Worm (Caenorhabditis elegans) whole organism, late embryonic: ENCODE data around the gene Y37E11AR.7.

ENCODE experiments used
- F13H6.1 ChIP-seq: sonication (generic microtip); optimal IDR thresholded peaks from 2 replicates; lab custom pipeline; 2016; ENCODE audit warnings: missing genetic modification characterization, missing compliant biosample characterization
- K02D7.2 ChIP-seq: sonication (generic microtip); optimal IDR thresholded peaks from 2 replicates; lab custom pipeline; 2017; ENCODE audit warnings: mild to moderate bottlenecking, missing genetic modification characterization, missing compliant biosample characterization
- K09A11.1 ChIP-seq: sonication (generic microtip); optimal IDR thresholded peaks from 2 replicates; lab custom pipeline; 2017; ENCODE audit warnings: antibody characterized with exemption, mild to moderate bottlenecking, missing genetic modification characterization, missing compliant biosample characterization; ENCODE audit not compliant: insufficient read depth
- T23F11.4 ChIP-seq: fragments of 200-800 bp; sonication (Bioruptor generic); optimal IDR thresholded peaks from 2 replicates; lab custom pipeline; 2018; ENCODE audit warnings: mild to moderate bottlenecking, missing genetic modification characterization, missing compliant biosample characterization
- Y22D7AL.16 ChIP-seq: sonication (generic microtip); optimal IDR thresholded peaks from 2 replicates; lab custom pipeline; 2016; ENCODE audit warnings: missing genetic modification characterization, missing compliant biosample characterization
- ahr-1 ChIP-seq: sonication (generic microtip); optimal IDR thresholded peaks from 2 replicates; lab custom pipeline; 2016; ENCODE audit warnings: missing genetic modification characterization, missing compliant biosample characterization
- ama-1 ChIP-seq: fragments of 150-350 bp; optimal IDR thresholded peaks from 2 replicates; lab custom pipeline; 2014
- ceh-22 ChIP-seq: sonication (generic microtip); optimal IDR thresholded peaks from 2 replicates; lab custom pipeline; 2017; ENCODE audit warnings: missing biosample characterization, missing genetic modification characterization
- ceh-24 ChIP-seq: sonication (generic microtip); optimal IDR thresholded peaks from 2 replicates; lab custom pipeline; 2016; ENCODE audit warnings: mild to moderate bottlenecking, missing genetic modification characterization, missing compliant biosample characterization
- ceh-30 ChIP-seq: fragments of 150-350 bp; optimal IDR thresholded peaks from 2 replicates; lab custom pipeline; 2014; ENCODE audit warnings: missing biosample characterization, missing genetic modification characterization
- ceh-31 ChIP-seq: sonication (generic microtip); optimal IDR thresholded peaks from 2 replicates; lab custom pipeline; 2016; ENCODE audit warnings: missing genetic modification characterization, missing compliant biosample characterization
- ceh-34 ChIP-seq: sonication (generic microtip); optimal IDR thresholded peaks from 2 replicates; lab custom pipeline; 2016; ENCODE audit warnings: mild to moderate bottlenecking, missing genetic modification characterization, missing compliant biosample characterization
- ceh-6 ChIP-seq: fragments of 200-800 bp; sonication (Bioruptor generic); optimal IDR thresholded peaks from 2 replicates; lab custom pipeline; 2018; ENCODE audit warnings: mild to moderate bottlenecking, missing genetic modification characterization, missing compliant biosample characterization
- ceh-9 ChIP-seq: sonication (generic microtip); optimal IDR thresholded peaks from 2 replicates; lab custom pipeline; 2016; ENCODE audit warnings: mild to moderate bottlenecking, missing genetic modification characterization, inconsistent platforms, missing compliant biosample characterization
- che-1 ChIP-seq: sonication (generic microtip); optimal IDR thresholded peaks from 2 replicates; lab custom pipeline; 2016; ENCODE audit warnings: mild to moderate bottlenecking, missing genetic modification characterization, missing compliant biosample characterization
- dmd-4 ChIP-seq: sonication (generic microtip); optimal IDR thresholded peaks from 2 replicates; lab custom pipeline; 2016; ENCODE audit warnings: borderline replicate concordance, missing genetic modification characterization, missing compliant biosample characterization
- elt-2 ChIP-seq: sonication (generic microtip); optimal IDR thresholded peaks from 2 replicates; lab custom pipeline; 2016; ENCODE audit warnings: missing genetic modification reagents, missing genetic modification characterization, missing compliant biosample characterization
- ets-4 ChIP-seq: sonication (generic microtip); optimal IDR thresholded peaks from 2 replicates; lab custom pipeline; 2016; ENCODE audit warnings: missing genetic modification characterization, missing compliant biosample characterization
- eyg-1 ChIP-seq: sonication (generic microtip); optimal IDR thresholded peaks from 2 replicates; lab custom pipeline; 2016; ENCODE audit warnings: missing genotype, missing genetic modification characterization, missing compliant biosample characterization
- fkh-10 ChIP-seq: fragments of 150-350 bp; optimal IDR thresholded peaks from 2 replicates; lab custom pipeline; 2014; ENCODE audit warnings: missing biosample characterization, missing genetic modification reagents, missing genetic modification characterization
- fkh-6 ChIP-seq: sonication (generic microtip); optimal IDR thresholded peaks from 2 replicates; lab custom pipeline; 2016; ENCODE audit warnings: missing genetic modification characterization, missing compliant biosample characterization
- gmeb-2 ChIP-seq: sonication (generic microtip); optimal IDR thresholded peaks from 2 replicates; lab custom pipeline; 2016; ENCODE audit warnings: missing genetic modification characterization, inconsistent platforms, missing compliant biosample characterization
- hlh-15 ChIP-seq: sonication (generic microtip); optimal IDR thresholded peaks from 2 replicates; lab custom pipeline; 2016; ENCODE audit warnings: missing genetic modification characterization, missing compliant biosample characterization
- hlh-6 ChIP-seq: sonication (generic microtip); optimal IDR thresholded peaks from 2 replicates; lab custom pipeline; 2016; ENCODE audit warnings: missing genotype, missing genetic modification characterization, missing compliant biosample characterization
- hlh-8 ChIP-seq: sonication (generic microtip); optimal IDR thresholded peaks from 2 replicates; lab custom pipeline; 2016; ENCODE audit warnings: missing genotype, missing genetic modification characterization, missing compliant biosample characterization
- lin-11 ChIP-seq: fragments of 200-800 bp; sonication (Bioruptor generic); optimal IDR thresholded peaks from 2 replicates; lab custom pipeline; 2018; ENCODE audit warnings: mild to moderate bottlenecking, missing genetic modification characterization, missing compliant biosample characterization
- mec-3 ChIP-seq: sonication (generic microtip); optimal IDR thresholded peaks from 2 replicates; lab custom pipeline; 2016; ENCODE audit warnings: borderline replicate concordance, missing genetic modification characterization, missing compliant biosample characterization
- nfya-1 ChIP-seq: sonication (generic microtip); optimal IDR thresholded peaks from 2 replicates; lab custom pipeline; 2017; ENCODE audit warnings: missing genetic modification characterization, mild to moderate bottlenecking, missing compliant biosample characterization, antibody characterized with exemption, moderate library complexity
- nhr-11 ChIP-seq: fragments of 150-350 bp; optimal IDR thresholded peaks from 2 replicates; lab custom pipeline; 2014; ENCODE audit warnings: missing biosample characterization, missing genetic modification characterization
- npax-4 ChIP-seq: sonication (generic microtip); optimal IDR thresholded peaks from 2 replicates; lab custom pipeline; 2016; ENCODE audit warnings: missing genetic modification characterization, missing compliant biosample characterization
- odd-2 ChIP-seq: sonication (generic microtip); optimal IDR thresholded peaks from 2 replicates; lab custom pipeline; 2017; ENCODE audit warnings: antibody characterized with exemption, mild to moderate bottlenecking, missing genetic modification characterization, missing compliant biosample characterization
- pag-3 ChIP-seq: sonication (generic microtip); optimal IDR thresholded peaks from 2 replicates; lab custom pipeline; 2016; ENCODE audit warnings: missing compliant biosample characterization, missing genetic modification characterization, borderline replicate concordance
- pax-1 ChIP-seq: fragments of 150-350 bp; optimal IDR thresholded peaks from 2 replicates; lab custom pipeline; 2014; ENCODE audit warnings: missing biosample characterization, missing genetic modification characterization
- pha-2 ChIP-seq: sonication (generic microtip); optimal IDR thresholded peaks from 2 replicates; lab custom pipeline; 2017; ENCODE audit warnings: mild to moderate bottlenecking, missing genetic modification characterization, missing compliant biosample characterization
- pha-4 ChIP-seq: fragments of 150-350 bp; optimal IDR thresholded peaks from 2 replicates; lab custom pipeline; 2018; ENCODE audit warnings: missing biosample characterization, missing genetic modification reagents, missing genetic modification characterization
- pqm-1 ChIP-seq: sonication (generic microtip); optimal IDR thresholded peaks from 2 replicates; lab custom pipeline; 2016; ENCODE audit warnings: missing genetic modification characterization, missing compliant biosample characterization
- pros-1 ChIP-seq: fragments of 150-350 bp; optimal IDR thresholded peaks from 2 replicates; lab custom pipeline; 2014; ENCODE audit warnings: missing biosample characterization, missing genetic modification reagents, missing genetic modification characterization
- ref-2 ChIP-seq: sonication (generic microtip); optimal IDR thresholded peaks from 2 replicates; lab custom pipeline; 2016; ENCODE audit warnings: missing genetic modification characterization, missing compliant biosample characterization
- rnt-1 ChIP-seq: sonication (generic microtip); optimal IDR thresholded peaks from 2 replicates; lab custom pipeline; 2016; ENCODE audit warnings: missing genetic modification characterization, missing compliant biosample characterization
- sdc-2 ChIP-seq: sonication (generic microtip); optimal IDR thresholded peaks from 2 replicates; lab custom pipeline; 2016; ENCODE audit warnings: missing genotype, missing genetic modification characterization, missing compliant biosample characterization
- sox-2 ChIP-seq: fragments of 200-800 bp; sonication (Bioruptor generic); IDR thresholded peaks from 2 replicates; pipeline ENCODE4 v1.3.6; 2022; ENCODE audit warnings: missing genetic modification reagents, missing genetic modification characterization, missing compliant biosample characterization
- tbx-2 ChIP-seq: sonication (generic microtip); optimal IDR thresholded peaks from 2 replicates; lab custom pipeline; 2016; ENCODE audit warnings: missing genetic modification characterization, missing compliant biosample characterization
- ttx-3 ChIP-seq: sonication (generic microtip); optimal IDR thresholded peaks from 2 replicates; lab custom pipeline; 2016; ENCODE audit warnings: missing genetic modification reagents, missing genetic modification characterization, missing compliant biosample characterization
- unc-3 ChIP-seq, 2 experiments: fragments of 200-800 bp in 1 of 2; sonication (Bioruptor generic) in 1 of 2; sonication (generic microtip) in 1 of 2; conservative IDR thresholded peaks in 1 of 2; optimal IDR thresholded peaks in 1 of 2; 2 replicates each; pipeline versions ENCODE4 v1.3.6 to Lab custom; 2016 to 2022; ENCODE audit warnings: missing compliant biosample characterization in 2 of 2, missing genetic modification characterization in 2 of 2, missing genetic modification reagents in 1 of 2
- unc-42 ChIP-seq: sonication (generic microtip); optimal IDR thresholded peaks from 2 replicates; lab custom pipeline; 2016; ENCODE audit warnings: missing genotype, missing genetic modification characterization, missing compliant biosample characterization
- unc-55 ChIP-seq: sonication (generic microtip); optimal IDR thresholded peaks from 2 replicates; lab custom pipeline; 2017; ENCODE audit warnings: missing biosample characterization, missing genetic modification reagents, missing genetic modification characterization
- unc-86 ChIP-seq: sonication (generic microtip); optimal IDR thresholded peaks from 2 replicates; lab custom pipeline; 2016; ENCODE audit warnings: missing genetic modification characterization, missing compliant biosample characterization
- zip-5 ChIP-seq: sonication (generic microtip); optimal IDR thresholded peaks from 2 replicates; lab custom pipeline; 2016; ENCODE audit warnings: missing genetic modification characterization, missing compliant biosample characterization
- ztf-16 ChIP-seq: sonication (generic microtip); optimal IDR thresholded peaks from 2 replicates; lab custom pipeline; 2017; ENCODE audit warnings: missing genetic modification characterization, missing compliant biosample characterization

The Y37E11AR.7 gene

DNA sequence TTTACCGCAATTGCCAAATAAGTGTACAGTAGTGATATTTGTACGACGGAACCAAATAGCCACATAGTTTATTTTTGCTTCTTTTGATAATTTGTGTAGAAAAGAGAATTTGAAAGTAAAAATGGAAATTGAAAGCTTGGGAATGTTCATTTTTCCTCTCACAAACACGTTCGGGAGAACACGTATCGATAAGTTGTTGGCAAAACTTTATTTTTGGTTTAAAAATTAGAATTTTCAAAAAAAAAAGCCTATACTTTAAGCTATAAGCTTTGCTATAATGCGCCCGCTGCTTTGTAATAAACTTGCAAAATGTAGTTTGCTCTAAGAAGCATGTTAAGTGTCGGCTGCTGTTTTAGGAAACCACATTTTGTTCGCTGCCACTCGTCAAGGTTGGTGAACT, at the start of gene Y37E11AR.7:
Y37E11AR.7 (minus strand) TSS at position 101 of the 400 bp plus-strand sequence.
- TF ChIP-seq pqm-1 (no peak), nhr-11 (no peak), mec-3 (tag; lab: Kevin White, UChicago) (no peak), tbx-2 (tag; lab: Kevin White, UChicago) (no peak), ceh-30 (tag; lab: Kevin White, UChicago) (no peak), lin-11 (tag; lab: Kevin White, UChicago) (no peak), unc-3 (GFP tag; conservative IDR thresholded peaks at IDR 0.05; lab: Robert Waterston, UW) (no peak), unc-3 (tag; optimal IDR thresholded peaks at IDR 0.05; lab: Kevin White, UChicago) (no peak), pha-4 (tag; lab: Kevin White, UChicago) (no peak), nfya-1 (tag; lab: Kevin White, UChicago) (no peak), ama-1 (no peak), fkh-6 (tag; lab: Kevin White, UChicago) (no peak), elt-2 (tag; lab: Kevin White, UChicago) (no peak), unc-55 (no peak), eyg-1 (tag; lab: Kevin White, UChicago) (no peak), hlh-8 (tag; lab: Kevin White, UChicago) (no peak), pax-1 (tag; lab: Kevin White, UChicago) (no peak)

DNA sequence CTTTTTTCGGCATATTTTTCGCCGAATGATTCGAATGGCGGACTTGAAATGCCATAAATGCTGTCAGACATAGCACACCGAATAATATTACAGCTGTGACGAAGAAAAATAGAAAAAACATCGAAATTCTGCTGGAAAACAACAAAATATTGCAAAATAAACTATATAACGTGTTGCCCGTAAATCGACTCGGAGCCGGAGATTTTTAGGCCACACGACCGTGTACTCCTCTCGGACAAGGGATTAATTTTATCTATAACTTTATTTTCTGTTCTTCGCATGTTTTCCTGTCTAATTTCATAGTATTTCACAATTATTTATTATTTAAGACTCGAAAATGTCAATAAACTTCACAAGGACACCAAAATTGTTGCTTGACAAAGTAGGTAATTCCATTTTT, 48.0 kb upstream of the Y37E11AR.7 start, which contains the start of the genes algn-14 and M02B7.2:
algn-14 (minus strand) TSS at position 175 of the 400 bp plus-strand sequence.
M02B7.2 (plus strand) TSS at position 330 of the 400 bp plus-strand sequence.
- no peak for TF ChIP-seq fkh-10 (GFP tag; lab: Kevin White, UChicago)
- TF ChIP-seq unc-55 = no peak
- no peak for TF ChIP-seq pax-1 (tag; lab: Kevin White, UChicago)
- TF ChIP-seq hlh-15 (tag; lab: Kevin White, UChicago) = no peak
- peak; percentile 88 for TF ChIP-seq ceh-31 (tag; lab: Kevin White, UChicago)
- no peak for TF ChIP-seq gmeb-2
- peak; percentile 71 for TF ChIP-seq hlh-8 (tag; lab: Kevin White, UChicago)
- peak; percentile 62 for TF ChIP-seq ets-4 (tag; lab: Kevin White, UChicago)
- TF ChIP-seq ceh-30 (tag; lab: Kevin White, UChicago) = no peak
- TF ChIP-seq npax-4 (tag; lab: Kevin White, UChicago) = no peak
- TF ChIP-seq sdc-2 (tag; lab: Kevin White, UChicago) = peak; percentile 1
- TF ChIP-seq ama-1 = no peak
- no peak for TF ChIP-seq pha-2 (tag; lab: Kevin White, UChicago)
- no peak for TF ChIP-seq sox-2 (GFP tag; lab: Robert Waterston, UW)
- no peak for TF ChIP-seq pha-4 (tag; lab: Kevin White, UChicago)
- TF ChIP-seq ahr-1 = no peak
- TF ChIP-seq nfya-1 (tag; lab: Kevin White, UChicago) = peak; percentile 11
- TF ChIP-seq unc-3 (GFP tag; conservative IDR thresholded peaks at IDR 0.05; lab: Robert Waterston, UW) = no peak
- TF ChIP-seq unc-3 (tag; optimal IDR thresholded peaks at IDR 0.05; lab: Kevin White, UChicago) = no peak
- TF ChIP-seq tbx-2 (tag; lab: Kevin White, UChicago) = peak; percentile 76
- no peak for TF ChIP-seq K02D7.2 (tag; lab: Kevin White, UChicago)
- TF ChIP-seq fkh-6 (tag; lab: Kevin White, UChicago) = no peak
- no peak for TF ChIP-seq pros-1
- TF ChIP-seq ceh-34 (tag; lab: Kevin White, UChicago) = no peak
- no peak for TF ChIP-seq hlh-6 (tag; lab: Kevin White, UChicago)
- no peak for TF ChIP-seq Y22D7AL.16 (tag; lab: Kevin White, UChicago)
- peak; percentile 70 for TF ChIP-seq ref-2
- TF ChIP-seq mec-3 (tag; lab: Kevin White, UChicago) = peak; percentile 42
- no peak for TF ChIP-seq T23F11.4 (GFP tag; lab: Kevin White, UChicago)
- TF ChIP-seq ceh-6 (GFP tag; lab: Kevin White, UChicago) = no peak
- peak; percentile 60 for TF ChIP-seq zip-5
- no peak for TF ChIP-seq pag-3 (tag; lab: Kevin White, UChicago)
- TF ChIP-seq dmd-4 (tag; lab: Kevin White, UChicago) = no peak
- no peak for TF ChIP-seq ceh-9
- no peak for TF ChIP-seq F13H6.1 (tag; lab: Kevin White, UChicago)
- no peak for TF ChIP-seq ztf-16
- no peak for TF ChIP-seq ceh-24 (tag; lab: Kevin White, UChicago)
- no peak for TF ChIP-seq ttx-3 (tag; lab: Kevin White, UChicago)
- no peak for TF ChIP-seq K09A11.1
- TF ChIP-seq che-1 = no peak
- peak; percentile 40 for TF ChIP-seq rnt-1 (tag; lab: Kevin White, UChicago)
- TF ChIP-seq lin-11 (tag; lab: Kevin White, UChicago) = no peak
- TF ChIP-seq odd-2 (tag; lab: Kevin White, UChicago) = no peak
- no peak for TF ChIP-seq unc-86 (tag; lab: Kevin White, UChicago)
- no peak for TF ChIP-seq ceh-22 (tag; lab: Kevin White, UChicago)
- peak; percentile 37 for TF ChIP-seq elt-2 (tag; lab: Kevin White, UChicago)
- TF ChIP-seq unc-42 = peak; percentile 47
